Worm (Caenorhabditis elegans): ENCODE results near the gene Y69A2AR.19.

Y69A2AR.19 gene

DNA sequence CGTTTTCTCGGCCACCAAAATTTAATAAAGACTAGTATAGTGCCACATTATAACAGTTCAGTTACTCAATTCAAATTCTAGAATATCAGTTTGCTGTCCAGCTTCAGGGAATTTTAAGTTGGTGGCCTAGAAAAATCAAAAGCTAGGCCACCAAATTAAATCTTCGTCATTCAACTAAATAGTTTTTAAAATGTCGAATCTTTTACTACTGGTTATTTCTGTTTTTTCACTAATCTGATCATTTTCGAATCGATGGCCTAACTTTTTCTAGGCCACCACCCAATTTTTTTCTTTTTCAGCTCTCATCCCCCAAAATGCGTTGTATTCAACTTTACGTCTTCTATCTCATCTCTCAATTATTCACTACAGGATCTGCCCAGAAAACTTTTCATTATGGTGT, 12.2 kb upstream of the Y69A2AR.19 start, which contains the start of gene grd-16:
grd-16 (plus strand) TSS at position 301 of the 400 bp plus-strand sequence.
- no peak for TF ChIP-seq snpc-4 (tag; optimal IDR thresholded peaks at IDR 0.05)
- no peak for TF ChIP-seq hlh-4 (tag; optimal IDR thresholded peaks at IDR 0.05)
- TF ChIP-seq ceh-82 (tag; optimal IDR thresholded peaks at IDR 0.05) = no peak
- no peak for TF ChIP-seq snu-23 (GFP tag; optimal IDR thresholded peaks at IDR 0.05)
- TF ChIP-seq mef-2 (tag; optimal IDR thresholded peaks at IDR 0.05) = no peak
- no peak for TF ChIP-seq sup-37 (GFP tag; optimal IDR thresholded peaks at IDR 0.05)
- TF ChIP-seq pqm-1 (tag; optimal IDR thresholded peaks at IDR 0.05) = no peak

DNA sequence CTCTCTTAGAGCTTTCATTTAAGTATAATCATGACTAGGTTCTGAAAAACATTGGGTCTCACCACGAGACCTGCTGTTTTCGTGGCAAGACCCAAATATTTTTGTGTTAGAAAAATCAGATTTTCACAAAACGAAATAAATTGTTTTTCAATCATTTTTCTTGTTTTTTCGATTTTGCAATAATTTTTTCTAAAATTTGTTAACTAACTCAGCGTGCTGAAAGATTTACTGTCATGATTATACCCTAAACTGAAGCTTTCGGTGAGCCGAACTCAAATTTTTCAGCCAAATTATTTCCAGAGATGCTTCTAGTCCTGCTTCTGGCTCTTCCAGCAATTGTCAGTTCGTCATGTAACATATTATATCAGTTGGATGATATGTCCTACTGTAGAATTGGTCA, 6.7 kb upstream of the Y69A2AR.19 start, which contains the start of gene Y69A2AL.2:
Y69A2AL.2 (plus strand) TSS at position 301 of the 400 bp plus-strand sequence.
- TF ChIP-seq unc-98 (GFP tag; IDR thresholded peaks at IDR 0.05) = no peak
- TF ChIP-seq nhr-237 (tag; optimal IDR thresholded peaks at IDR 0.05) = no peak

DNA sequence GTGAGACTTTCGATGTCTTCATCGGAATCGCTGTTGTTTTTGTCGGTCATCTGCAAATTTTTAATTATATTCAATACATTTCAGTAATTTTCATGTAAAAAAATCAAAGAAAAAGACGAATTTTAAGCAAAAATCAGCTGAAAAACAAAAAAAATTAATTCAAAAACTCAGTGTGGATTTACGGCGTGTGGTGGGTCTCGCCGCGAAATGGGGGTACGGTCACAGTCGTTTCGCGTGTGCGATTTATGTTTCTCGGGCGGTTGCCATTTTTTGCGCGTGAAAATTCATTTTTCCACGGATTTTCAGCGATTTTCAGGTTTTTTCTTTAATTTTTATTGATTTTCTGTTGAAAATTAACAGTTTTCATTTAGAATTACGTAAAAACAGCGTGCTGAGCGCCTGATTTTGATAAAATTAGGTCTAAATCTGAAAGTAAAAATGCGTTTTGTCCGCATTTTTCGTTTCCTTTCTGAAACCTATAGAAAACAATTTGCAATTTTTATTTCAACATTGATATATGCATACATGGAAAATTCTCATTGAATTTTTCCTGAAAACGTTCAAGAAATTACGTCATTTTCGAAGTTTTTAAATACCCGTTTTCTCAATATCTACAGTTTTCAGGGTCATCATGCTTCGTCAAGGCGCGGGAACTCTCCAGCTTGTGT, 6.6 kb downstream of the Y69A2AR.19 start, which contains the start of the genes ccdc-12 and Y69A2AR.18:
ccdc-12 (minus strand) TSS at position 57 of the 668 bp plus-strand sequence.
Y69A2AR.18 (plus strand) TSS at position 618 of the 668 bp plus-strand sequence.
- no peak for TF ChIP-seq nhr-237 (tag; optimal IDR thresholded peaks at IDR 0.05)
- TF ChIP-seq hpl-2 (GFP tag; optimal IDR thresholded peaks at IDR 0.05) = no peak
- TF ChIP-seq mep-1 (tag; optimal IDR thresholded peaks at IDR 0.05) = peak; percentile 54
- no peak for TF ChIP-seq ets-5 (GFP tag; IDR thresholded peaks at IDR 0.05)
- peak; percentile 72 for TF ChIP-seq isw-1 (GFP tag; IDR thresholded peaks at IDR 0.05)
- no peak for TF ChIP-seq grh-1 (GFP tag; IDR thresholded peaks at IDR 0.05)
- no peak for TF ChIP-seq pax-3 (tag; optimal IDR thresholded peaks at IDR 0.05)
- peak; percentile 76 for TF ChIP-seq nhr-71 (tag; optimal IDR thresholded peaks at IDR 0.05)
- no peak for TF ChIP-seq ceh-90 (tag; optimal IDR thresholded peaks at IDR 0.05)
- peak; percentile 54 for TF ChIP-seq F16B12.6 (tag; optimal IDR thresholded peaks at IDR 0.05)
- no peak for TF ChIP-seq lir-3 (tag; optimal IDR thresholded peaks at IDR 0.05; ENCODE audit: poor library complexity)
- no peak for TF ChIP-seq ztf-4 (tag; optimal IDR thresholded peaks at IDR 0.05)
- TF ChIP-seq unc-62 (GFP tag; optimal IDR thresholded peaks at IDR 0.05) = no peak
- no peak for TF ChIP-seq fos-1 (tag; optimal IDR thresholded peaks at IDR 0.05)
- TF ChIP-seq alr-1 (tag; optimal IDR thresholded peaks at IDR 0.05; ENCODE audit: borderline replicate concordance) = no peak
- peak; percentile 98 for TF ChIP-seq lsy-2 (tag; optimal IDR thresholded peaks at IDR 0.05)
- no peak for TF ChIP-seq zag-1 (tag; optimal IDR thresholded peaks at IDR 0.05)
- peak; percentile 55 for TF ChIP-seq lin-13 (GFP tag; optimal IDR thresholded peaks at IDR 0.05)
- no peak for TF ChIP-seq Y116A8C.19 (tag; optimal IDR thresholded peaks at IDR 0.05; ENCODE audit: borderline replicate concordance)
- TF ChIP-seq nhr-20 (tag; optimal IDR thresholded peaks at IDR 0.05) = peak; percentile 45
- TF ChIP-seq aha-1 (tag; optimal IDR thresholded peaks at IDR 0.05) = no peak
- no peak for TF ChIP-seq egl-13 (tag; optimal IDR thresholded peaks at IDR 0.05)
- TF ChIP-seq skn-1 (tag; optimal IDR thresholded peaks at IDR 0.05) = peak; percentile 58
- TF ChIP-seq pqm-1 (tag; optimal IDR thresholded peaks at IDR 0.05) = no peak
- TF ChIP-seq unc-30 (tag; optimal IDR thresholded peaks at IDR 0.05) = no peak
- no peak for TF ChIP-seq unc-98 (GFP tag; IDR thresholded peaks at IDR 0.05)
- TF ChIP-seq lin-15B (tag; optimal IDR thresholded peaks at IDR 0.05) = peak; percentile 22
- TF ChIP-seq rnt-1 (tag; optimal IDR thresholded peaks at IDR 0.05) = no peak
- no peak for TF ChIP-seq pag-3 (tag; optimal IDR thresholded peaks at IDR 0.05; ENCODE audit: borderline replicate concordance, insufficient read depth)
- TF ChIP-seq C04F5.9 (tag; optimal IDR thresholded peaks at IDR 0.05) = no peak
- TF ChIP-seq tbx-2 (tag; optimal IDR thresholded peaks at IDR 0.05) = peak; percentile 63
- TF ChIP-seq C34B4.2 (tag; optimal IDR thresholded peaks at IDR 0.05) = no peak
- no peak for TF ChIP-seq ztf-11 (tag; optimal IDR thresholded peaks at IDR 0.05)
- TF ChIP-seq lin-14 (GFP tag; optimal IDR thresholded peaks at IDR 0.05) = no peak
- TF ChIP-seq unc-86 (tag; optimal IDR thresholded peaks at IDR 0.05) = peak; percentile 48
- peak; percentile 76 for TF ChIP-seq nhr-47 (tag; optimal IDR thresholded peaks at IDR 0.05)
- no peak for TF ChIP-seq egl-27 (tag; optimal IDR thresholded peaks at IDR 0.05)
- TF ChIP-seq mef-2 (tag; optimal IDR thresholded peaks at IDR 0.05) = no peak
- peak; percentile 57 for TF ChIP-seq irx-1 (tag; optimal IDR thresholded peaks at IDR 0.05)
- TF ChIP-seq ama-1 (optimal IDR thresholded peaks at IDR 0.05) = no peak
- no peak for TF ChIP-seq fkh-10 (GFP tag; optimal IDR thresholded peaks at IDR 0.05)
- TF ChIP-seq xbp-1 (tag; optimal IDR thresholded peaks at IDR 0.05) = peak; percentile 60
- TF ChIP-seq tlp-1 (tag; optimal IDR thresholded peaks at IDR 0.05) = no peak
- peak; percentile 52 to 78 (median 76) for TF ChIP-seq ceh-82 (tag; optimal IDR thresholded peaks at IDR 0.05)

Measured in whole organism, L1 larva.